Worm (Caenorhabditis elegans): Measurements from ENCODE around the gene C49C3.8.

C49C3.8 gene

ce11 chrIV:17332261-17332660 is 2.7 kb upstream of the C49C3.8 start, which contains the start of gene C49C3.7:
Gene C49C3.7, plus strand, starts transcription at chrIV:17332561.
- TF ChIP-seq lin-13 (GFP tag; optimal IDR thresholded peaks at IDR 0.05) (no peak), unc-86 (tag; optimal IDR thresholded peaks at IDR 0.05) (no peak), mep-1 (tag; optimal IDR thresholded peaks at IDR 0.05) (no peak), lin-35 (GFP tag; optimal IDR thresholded peaks at IDR 0.05) (no peak), vab-15 (tag; optimal IDR thresholded peaks at IDR 0.05) (no peak), C16A3.4 (tag; optimal IDR thresholded peaks at IDR 0.05) (no peak), nhr-77 (tag; optimal IDR thresholded peaks at IDR 0.05) (no peak), mef-2 (tag; optimal IDR thresholded peaks at IDR 0.05) (no peak), fkh-10 (GFP tag; optimal IDR thresholded peaks at IDR 0.05) (no peak), zip-4 (GFP tag; optimal IDR thresholded peaks at IDR 0.05) (no peak), lir-3 (tag; optimal IDR thresholded peaks at IDR 0.05; ENCODE audit: poor library complexity) (no peak), pax-3 (tag; optimal IDR thresholded peaks at IDR 0.05) (no peak), unc-30 (tag; optimal IDR thresholded peaks at IDR 0.05) (no peak)

ce11 chrIV:17333542-17334281 is 1.3 kb upstream of the C49C3.8 start, which contains the start of gene C49C3.15:
Gene C49C3.15, plus strand, starts transcription at chrIV:17334231.
- TF ChIP-seq blmp-1 (tag; optimal IDR thresholded peaks at IDR 0.05): no peak
- TF ChIP-seq elt-2 (tag; optimal IDR thresholded peaks at IDR 0.05): no peak
- peak in 1 of 3 experiments; percentile 21 for TF ChIP-seq dpl-1 (GFP tag; optimal IDR thresholded peaks at IDR 0.05)
- TF ChIP-seq nhr-12 (tag; optimal IDR thresholded peaks at IDR 0.05): no peak
- peak in 1 of 2 experiments; percentile 47 for TF ChIP-seq lsy-2 (tag; optimal IDR thresholded peaks at IDR 0.05)
- TF ChIP-seq mab-9 (GFP tag; IDR thresholded peaks at IDR 0.05): no peak
- TF ChIP-seq ama-1 (optimal IDR thresholded peaks at IDR 0.05): no peak
- TF ChIP-seq lin-15B (tag; optimal IDR thresholded peaks at IDR 0.05): no peak
- TF ChIP-seq mdl-1 (tag; optimal IDR thresholded peaks at IDR 0.05): peak in 1 of 2 experiments; percentile 22
- no peak for TF ChIP-seq xbp-1 (tag; optimal IDR thresholded peaks at IDR 0.05)
- no peak for TF ChIP-seq ceh-8 (GFP tag; optimal IDR thresholded peaks at IDR 0.05)
- TF ChIP-seq nhr-71 (tag; optimal IDR thresholded peaks at IDR 0.05): peak; percentile 16
- no peak for TF ChIP-seq ceh-88 (GFP tag; IDR thresholded peaks at IDR 0.05)
- TF ChIP-seq fos-1 (tag; optimal IDR thresholded peaks at IDR 0.05): no peak
- TF ChIP-seq fkh-10 (GFP tag; optimal IDR thresholded peaks at IDR 0.05): no peak
- no peak for TF ChIP-seq irx-1 (tag; optimal IDR thresholded peaks at IDR 0.05)
- TF ChIP-seq hlh-17 (GFP tag; optimal IDR thresholded peaks at IDR 0.05; ENCODE audit: borderline replicate concordance): no peak
- no peak for TF ChIP-seq lin-13 (GFP tag; optimal IDR thresholded peaks at IDR 0.05)
- no peak for TF ChIP-seq lin-39 (tag; optimal IDR thresholded peaks at IDR 0.05)
- no peak for TF ChIP-seq nhr-47 (tag; optimal IDR thresholded peaks at IDR 0.05)
- TF ChIP-seq snu-23 (GFP tag; optimal IDR thresholded peaks at IDR 0.05): peak; percentile 30
- TF ChIP-seq sox-4 (tag; optimal IDR thresholded peaks at IDR 0.05): no peak
- TF ChIP-seq lin-14 (GFP tag; optimal IDR thresholded peaks at IDR 0.05): peak; percentile 63
- TF ChIP-seq jun-1 (tag; optimal IDR thresholded peaks at IDR 0.05): no peak
- TF ChIP-seq nhr-237 (tag; optimal IDR thresholded peaks at IDR 0.05): no peak
- TF ChIP-seq mep-1 (tag; optimal IDR thresholded peaks at IDR 0.05): peak; percentile 48
- no peak for TF ChIP-seq lir-3 (tag; optimal IDR thresholded peaks at IDR 0.05; ENCODE audit: poor library complexity)
- no peak for TF ChIP-seq C04F5.9 (tag; optimal IDR thresholded peaks at IDR 0.05)
- TF ChIP-seq grh-1 (GFP tag; IDR thresholded peaks at IDR 0.05): no peak
- no peak for TF ChIP-seq egl-13 (tag; optimal IDR thresholded peaks at IDR 0.05)
- no peak for TF ChIP-seq nhr-77 (tag; optimal IDR thresholded peaks at IDR 0.05)
- TF ChIP-seq swsn-7 (tag; optimal IDR thresholded peaks at IDR 0.05): no peak
- no peak for TF ChIP-seq Y116A8C.19 (tag; optimal IDR thresholded peaks at IDR 0.05; ENCODE audit: borderline replicate concordance)
- no peak for TF ChIP-seq unc-98 (GFP tag; IDR thresholded peaks at IDR 0.05)
- TF ChIP-seq nhr-90 (tag; optimal IDR thresholded peaks at IDR 0.05; ENCODE audit: poor library complexity): no peak
- no peak for TF ChIP-seq ceh-63 (GFP tag; optimal IDR thresholded peaks at IDR 0.05)
- TF ChIP-seq tlp-1 (tag; optimal IDR thresholded peaks at IDR 0.05): no peak
- no peak for TF ChIP-seq unc-30 (tag; optimal IDR thresholded peaks at IDR 0.05)
- peak in 1 of 2 experiments; percentile 51 for TF ChIP-seq lin-35 (GFP tag; optimal IDR thresholded peaks at IDR 0.05)
- no peak for TF ChIP-seq aha-1 (tag; optimal IDR thresholded peaks at IDR 0.05)
- no peak for TF ChIP-seq pag-3 (tag; optimal IDR thresholded peaks at IDR 0.05; ENCODE audit: borderline replicate concordance, insufficient read depth)
- no peak for TF ChIP-seq hpl-2 (GFP tag; optimal IDR thresholded peaks at IDR 0.05)
